Fruit fly (Drosophila melanogaster) whole organism, embryonic: ENCODE measurements around the gene Spps.

Experiments used
- Bteb2 ChIP-seq: fragments of 200-800 bp; sonication (Bioruptor generic); optimal IDR thresholded peaks from 2 replicates; lab custom pipeline; 2016; ENCODE audit warnings: missing biosample characterization, missing genetic modification characterization
- CG10274 ChIP-seq: fragments of 200-800 bp; sonication (Bioruptor generic); optimal IDR thresholded peaks from 3 replicates; lab custom pipeline; 2017; ENCODE audit warnings: missing biosample characterization, mild to moderate bottlenecking, missing genetic modification characterization
- CG12942 ChIP-seq: fragments of 200-800 bp; sonication (Bioruptor generic); optimal IDR thresholded peaks from 3 replicates; lab custom pipeline; 2016; ENCODE audit warnings: missing biosample characterization, missing genetic modification characterization
- CG16863 ChIP-seq: fragments of 200-800 bp; sonication (Bioruptor generic); optimal IDR thresholded peaks from 3 replicates; lab custom pipeline; 2016; ENCODE audit warnings: missing biosample characterization, missing genetic modification characterization
- CG1832 ChIP-seq: fragments of 200-800 bp; sonication (Bioruptor generic); optimal IDR thresholded peaks from 2 replicates; lab custom pipeline; 2017; ENCODE audit warnings: missing biosample characterization, mild to moderate bottlenecking, missing genetic modification characterization, inconsistent platforms
- CG18619 ChIP-seq: fragments of 200-800 bp; sonication (Bioruptor generic); optimal IDR thresholded peaks from 3 replicates; lab custom pipeline; 2017; ENCODE audit warnings: missing biosample characterization, mild to moderate bottlenecking, missing genetic modification characterization
- CG32772 ChIP-seq: fragments of 200-800 bp; sonication (Bioruptor generic); IDR thresholded peaks from 2 replicates; pipeline ENCODE4 v1.3.6; 2022; ENCODE audit warnings: missing biosample characterization, missing genetic modification characterization
- CG6654 ChIP-seq: fragments of 200-800 bp; sonication (Bioruptor generic); optimal IDR thresholded peaks from 2 replicates; lab custom pipeline; 2017; ENCODE audit warnings: missing biosample characterization, mild to moderate bottlenecking, missing genetic modification characterization
- CG6854 ChIP-seq: fragments of 200-800 bp; sonication (Bioruptor generic); optimal IDR thresholded peaks from 3 replicates; lab custom pipeline; 2017; ENCODE audit warnings: missing biosample characterization, mild to moderate bottlenecking, missing genetic modification characterization
- H2.0 ChIP-seq: fragments of 200-800 bp; sonication (Bioruptor generic); IDR thresholded peaks from 2 replicates; pipeline ENCODE4 v1.3.6; 2022; ENCODE audit warnings: missing biosample characterization, missing genetic modification characterization
- nau ChIP-seq: fragments of 200-800 bp; sonication (Bioruptor generic); optimal IDR thresholded peaks from 3 replicates; lab custom pipeline; 2017; ENCODE audit warnings: missing biosample characterization, mild to moderate bottlenecking, missing genetic modification characterization, missing genetic modification reagents
- scrt ChIP-seq: fragments of 200-800 bp; sonication (Bioruptor generic); optimal IDR thresholded peaks from 2 replicates; lab custom pipeline; 2018; ENCODE audit warnings: missing biosample characterization, mild to moderate bottlenecking, missing genetic modification characterization, moderate library complexity
- sqz ChIP-seq: fragments of 200-800 bp; sonication (Bioruptor generic); optimal IDR thresholded peaks from 3 replicates; lab custom pipeline; 2018; ENCODE audit warnings: missing biosample characterization, mild to moderate bottlenecking, missing genetic modification characterization
- zfh2 ChIP-seq: fragments of 200-800 bp; sonication (Bioruptor generic); optimal IDR thresholded peaks from 2 replicates; lab custom pipeline; 2016; ENCODE audit warnings: missing biosample characterization, missing genetic modification characterization

dm6 chr3R:24267580-24268202, 41.0 kb upstream of the Spps start:
- TF ChIP-seq Bteb2 (GFP tag; lab: Kevin White, UChicago) (no peak), H2.0 (GFP tag; lab: Robert Waterston, UW) (no peak), CG18619 (no peak), zfh2 (GFP tag; lab: Kevin White, UChicago) (no peak), scrt (GFP tag; lab: Kevin White, UChicago) (no peak), sqz (GFP tag; lab: Kevin White, UChicago) (no peak), CG6654 (GFP tag; lab: Kevin White, UChicago) (no peak), CG10274 (no peak), nau (GFP tag; lab: Kevin White, UChicago) (no peak), CG6854 (GFP tag; lab: Kevin White, UChicago) (no peak), CG12942 (GFP tag; lab: Kevin White, UChicago) (no peak), CG1832 (no peak), CG32772 (GFP tag; lab: Robert Waterston, UW) (no peak), CG16863 (no peak)
